Fruit fly (Drosophila melanogaster): ENCODE data around the gene Spn28F.

dm6 chr2L:8212666-8213270 lies 28.8 kb downstream of the Spn28F start, which contains the start of the genes CG8372 and CG8360:
- TF ChIP-seq Hr83 (GFP tag; optimal IDR thresholded peaks at IDR 0.05; ENCODE audit: poor library complexity, severe bottlenecking) (peak; percentile 99), tai (GFP tag; optimal IDR thresholded peaks at IDR 0.05) (peak; percentile 99), psq (GFP tag; optimal IDR thresholded peaks at IDR 0.05) (peak; percentile 98), pan (optimal IDR thresholded peaks at IDR 0.05) (no peak), fru (GFP tag; optimal IDR thresholded peaks at IDR 0.05) (peak; percentile 99), h (GFP tag; optimal IDR thresholded peaks at IDR 0.05) (peak; percentile 100)
